Fruit fly (Drosophila melanogaster) whole organism, embryonic: ENCODE data around the gene His3.3A.

Source experiments
- CG10543 ChIP-seq: fragments of 200-800 bp; sonication (Bioruptor generic); optimal IDR thresholded peaks from 3 replicates; lab custom pipeline; 2017; ENCODE audit warnings: missing biosample characterization, mild to moderate bottlenecking, missing genetic modification characterization, moderate library complexity
- CG11247 ChIP-seq: fragments of 200-800 bp; sonication (Bioruptor generic); IDR thresholded peaks from 2 replicates; pipeline ENCODE4 v1.3.6; 2022; ENCODE audit warnings: missing biosample characterization, missing genetic modification characterization
- CG13287 ChIP-seq: fragments of 200-800 bp; sonication (Bioruptor generic); IDR thresholded peaks from 2 replicates; pipeline ENCODE4 v1.3.6; 2022; ENCODE audit warnings: missing biosample characterization, missing genetic modification characterization; ENCODE audit not compliant: partially characterized antibody
- CG13775 ChIP-seq: fragments of 200-800 bp; sonication (Bioruptor generic); optimal IDR thresholded peaks from 3 replicates; lab custom pipeline; 2017; ENCODE audit warnings: missing biosample characterization, mild to moderate bottlenecking, missing genetic modification characterization
- CG14667 ChIP-seq: fragments of 200-800 bp; sonication (Bioruptor generic); IDR thresholded peaks from 2 replicates; pipeline ENCODE4 v1.3.6; 2022; ENCODE audit warnings: missing biosample characterization, missing genetic modification characterization
- CG15514 ChIP-seq: fragments of 200-800 bp; sonication (Bioruptor generic); optimal IDR thresholded peaks from 3 replicates; lab custom pipeline; 2017; ENCODE audit warnings: missing biosample characterization, missing genetic modification characterization, mild to moderate bottlenecking, moderate library complexity, missing genetic modification reagents
- CG16815 ChIP-seq: fragments of 200-800 bp; sonication (Bioruptor generic); optimal IDR thresholded peaks from 3 replicates; lab custom pipeline; 2017; ENCODE audit warnings: missing biosample characterization, mild to moderate bottlenecking, missing genetic modification characterization
- CG17802 ChIP-seq: fragments of 200-800 bp; sonication (Bioruptor generic); optimal IDR thresholded peaks from 2 replicates; lab custom pipeline; 2018; ENCODE audit warnings: missing biosample characterization, mild to moderate bottlenecking, missing genetic modification characterization, moderate library complexity
- CG18599 ChIP-seq: fragments of 200-800 bp; sonication (Bioruptor generic); optimal IDR thresholded peaks from 3 replicates; lab custom pipeline; 2017; ENCODE audit warnings: missing biosample characterization, missing genetic modification characterization, mild to moderate bottlenecking, moderate library complexity, missing genetic modification reagents
- CG2129 ChIP-seq: fragments of 200-800 bp; sonication (Bioruptor generic); IDR thresholded peaks from 2 replicates; pipeline ENCODE4 v1.3.6; 2022; ENCODE audit warnings: missing biosample characterization, missing genetic modification characterization; ENCODE audit not compliant: partially characterized antibody
- CG2202 ChIP-seq: fragments of 200-800 bp; sonication (Bioruptor generic); optimal IDR thresholded peaks from 2 replicates; lab custom pipeline; 2018; ENCODE audit warnings: missing biosample characterization, mild to moderate bottlenecking, missing genetic modification characterization
- CG4282 ChIP-seq: fragments of 200-800 bp; sonication (Bioruptor generic); optimal IDR thresholded peaks from 2 replicates; lab custom pipeline; 2016; ENCODE audit warnings: missing biosample characterization, missing genetic modification characterization
- CG4424 ChIP-seq: fragments of 200-800 bp; sonication (Bioruptor generic); optimal IDR thresholded peaks from 3 replicates; lab custom pipeline; 2016; ENCODE audit warnings: missing biosample characterization, missing genetic modification characterization
- Camta ChIP-seq: fragments of 200-800 bp; sonication (Bioruptor generic); optimal IDR thresholded peaks from 2 replicates; lab custom pipeline; 2016; ENCODE audit warnings: missing biosample characterization, missing genetic modification characterization
- D ChIP-seq, 2 experiments: fragments of 200-800 bp in 1 of 2; fragments of >200 bp in 1 of 2; sonication (Bioruptor generic) in 1 of 2; optimal IDR thresholded peaks; 2 replicates in 1 of 2; 3 replicates in 1 of 2; lab custom pipeline; 2017; ENCODE audit warnings: mild to moderate bottlenecking in 1 of 2, missing biosample characterization in 1 of 2, missing genetic modification characterization in 1 of 2, missing genetic modification reagents in 1 of 2
- D19B ChIP-seq: fragments of 200-800 bp; sonication (Bioruptor generic); optimal IDR thresholded peaks from 2 replicates; lab custom pipeline; 2017; ENCODE audit warnings: missing biosample characterization, mild to moderate bottlenecking, missing genetic modification characterization
- Eip74EF ChIP-seq, 2 experiments: fragments of 200-800 bp in 1 of 2; fragments of >200 bp in 1 of 2; sonication (Bioruptor generic) in 1 of 2; optimal IDR thresholded peaks; 2 replicates each; lab custom pipeline; 2017 to 2019; ENCODE audit warnings: missing biosample characterization in 2 of 2, missing genetic modification characterization in 2 of 2, mild to moderate bottlenecking in 1 of 2, moderate library complexity in 1 of 2
- Hand ChIP-seq: fragments of 200-800 bp; sonication (Bioruptor generic); optimal IDR thresholded peaks from 2 replicates; lab custom pipeline; 2017; ENCODE audit warnings: mild to moderate bottlenecking, missing biosample characterization, missing genetic modification reagents, missing genetic modification characterization
- Jarid2 ChIP-seq: fragments of 200-800 bp; sonication (Bioruptor generic); optimal IDR thresholded peaks from 3 replicates; lab custom pipeline; 2017; ENCODE audit warnings: mild to moderate bottlenecking, missing biosample characterization, missing genetic modification reagents, missing genetic modification characterization
- Max ChIP-seq: fragments of 200-800 bp; sonication (Bioruptor generic); optimal IDR thresholded peaks from 2 replicates; lab custom pipeline; 2016; ENCODE audit warnings: missing biosample characterization, mild to moderate bottlenecking, missing genetic modification characterization
- NFAT ChIP-seq: fragments of 200-800 bp; sonication (Bioruptor generic); IDR thresholded peaks from 2 replicates; pipeline ENCODE4 v1.3.6; 2022; ENCODE audit warnings: missing biosample characterization, missing genetic modification characterization
- Pdp1 ChIP-seq, 2 experiments: fragments of 200-800 bp; sonication (Bioruptor generic); optimal IDR thresholded peaks; 3 replicates each; lab custom pipeline; 2016; ENCODE audit warnings: missing biosample characterization in 2 of 2, missing genetic modification characterization in 2 of 2, mild to moderate bottlenecking in 1 of 2, moderate library complexity in 1 of 2
- Tbp ChIP-seq: fragments of >200 bp; optimal IDR thresholded peaks from 2 replicates; lab custom pipeline; 2018; ENCODE audit warnings: missing biosample characterization, missing genetic modification characterization
- ab ChIP-seq: fragments of 200-800 bp; sonication (Bioruptor generic); optimal IDR thresholded peaks from 2 replicates; lab custom pipeline; 2016; ENCODE audit warnings: missing biosample characterization, missing genetic modification characterization
- abd-A ChIP-seq: fragments of 200-800 bp; sonication (Bioruptor generic); optimal IDR thresholded peaks from 3 replicates; lab custom pipeline; 2019; ENCODE audit warnings: missing biosample characterization, mild to moderate bottlenecking, missing genetic modification characterization, moderate library complexity
- bab2 ChIP-seq: fragments of 200-800 bp; sonication (Bioruptor generic); optimal IDR thresholded peaks from 2 replicates; lab custom pipeline; 2016; ENCODE audit warnings: missing biosample characterization, missing genetic modification characterization
- bsh ChIP-seq, 2 experiments: fragments of 200-800 bp; sonication (Bioruptor generic); optimal IDR thresholded peaks; 2 replicates each; lab custom pipeline; 2017 to 2018; ENCODE audit warnings: mild to moderate bottlenecking in 2 of 2, missing biosample characterization in 2 of 2, missing genetic modification characterization in 2 of 2, moderate library complexity in 1 of 2
- cad ChIP-seq: fragments of >200 bp; optimal IDR thresholded peaks from 2 replicates; lab custom pipeline; 2017; ENCODE audit warnings: missing biosample characterization, missing genetic modification characterization
- chm ChIP-seq: fragments of 200-800 bp; sonication (Bioruptor generic); IDR thresholded peaks from 2 replicates; pipeline ENCODE4 v1.3.6; 2022; ENCODE audit warnings: missing biosample characterization, missing genetic modification characterization
- corto ChIP-seq: fragments of 200-800 bp; sonication (Bioruptor generic); optimal IDR thresholded peaks from 2 replicates; lab custom pipeline; 2016; ENCODE audit warnings: missing biosample characterization, mild to moderate bottlenecking, missing genetic modification characterization, moderate library complexity
- cwo ChIP-seq: fragments of 200-800 bp; sonication (Bioruptor generic); optimal IDR thresholded peaks from 3 replicates; lab custom pipeline; 2017; ENCODE audit warnings: missing biosample characterization, missing genetic modification characterization, mild to moderate bottlenecking, moderate library complexity, missing genetic modification reagents
- da ChIP-seq: fragments of 200-800 bp; sonication (Bioruptor generic); optimal IDR thresholded peaks from 2 replicates; lab custom pipeline; 2016; ENCODE audit warnings: missing biosample characterization, missing genetic modification characterization
- dati ChIP-seq: fragments of 200-800 bp; sonication (Bioruptor generic); IDR thresholded peaks from 2 replicates; pipeline ENCODE4 v1.3.6; 2022; ENCODE audit warnings: missing biosample characterization, missing genetic modification characterization
- en ChIP-seq: fragments of 200-800 bp; sonication (Bioruptor generic); optimal IDR thresholded peaks from 2 replicates; lab custom pipeline; 2016; ENCODE audit warnings: missing biosample characterization, missing genetic modification characterization
- exex ChIP-seq: fragments of 200-800 bp; sonication (Bioruptor generic); optimal IDR thresholded peaks from 4 replicates; lab custom pipeline; 2018; ENCODE audit warnings: missing biosample characterization, mild to moderate bottlenecking, missing genetic modification characterization, moderate library complexity
- grau ChIP-seq: fragments of 200-800 bp; optimal IDR thresholded peaks from 3 replicates; lab custom pipeline; 2019; ENCODE audit warnings: missing biosample characterization, mild to moderate bottlenecking, missing genetic modification characterization, moderate library complexity
- gsb-n ChIP-seq: fragments of 200-800 bp; sonication (Bioruptor generic); optimal IDR thresholded peaks from 3 replicates; lab custom pipeline; 2018; ENCODE audit warnings: missing biosample characterization, mild to moderate bottlenecking, missing genetic modification characterization
- kni ChIP-seq: fragments of 200-800 bp; sonication (Bioruptor generic); optimal IDR thresholded peaks from 3 replicates; lab custom pipeline; 2017; ENCODE audit warnings: mild to moderate bottlenecking, missing biosample characterization, missing genetic modification reagents, missing genetic modification characterization
- lola ChIP-seq, 3 experiments: fragments of >200 bp in 2 of 3; fragments of 200-800 bp in 1 of 3; sonication (Bioruptor generic) in 1 of 3; optimal IDR thresholded peaks; 2 replicates each; lab custom pipeline; 2017 to 2019; ENCODE audit warnings: missing biosample characterization in 3 of 3, missing genetic modification characterization in 3 of 3, mild to moderate bottlenecking in 1 of 3, moderate library complexity in 1 of 3
- p53 ChIP-seq: fragments of 200-800 bp; sonication (Bioruptor generic); optimal IDR thresholded peaks from 2 replicates; lab custom pipeline; 2016; ENCODE audit warnings: missing biosample characterization, missing genetic modification characterization
- prd ChIP-seq, 3 experiments: fragments of >200 bp in 2 of 3; fragments of 200-800 bp in 1 of 3; sonication (Bioruptor generic) in 1 of 3; optimal IDR thresholded peaks in 2 of 3; IDR thresholded peaks in 1 of 3; 2 replicates in 2 of 3; 3 replicates in 1 of 3; pipeline versions ENCODE4 v1.3.6 to Lab custom; 2017 to 2022; ENCODE audit warnings: missing biosample characterization in 1 of 3, missing genetic modification characterization in 1 of 3
- sd ChIP-seq: fragments of 200-800 bp; sonication (Bioruptor generic); optimal IDR thresholded peaks from 3 replicates; lab custom pipeline; 2018; ENCODE audit warnings: missing biosample characterization, mild to moderate bottlenecking, missing genetic modification characterization, moderate library complexity
- sens ChIP-seq: fragments of 200-800 bp; sonication (Bioruptor generic); peaks from one replicate; lab custom pipeline; 2016; ENCODE audit warnings: missing biosample characterization, missing genetic modification characterization
- so ChIP-seq: fragments of 200-800 bp; sonication (Bioruptor generic); IDR thresholded peaks from 3 replicates; pipeline ENCODE4 v1.3.6; 2022; ENCODE audit warnings: missing biosample characterization, missing genetic modification characterization
- toy ChIP-seq: fragments of 200-800 bp; sonication (Bioruptor generic); IDR thresholded peaks from 2 replicates; pipeline ENCODE4 v1.3.6; 2022; ENCODE audit warnings: missing biosample characterization, missing genetic modification characterization
- vvl ChIP-seq: fragments of 200-800 bp; sonication (Bioruptor generic); IDR thresholded peaks from 2 replicates; pipeline ENCODE4 v1.3.6; 2022; ENCODE audit warnings: missing biosample characterization, missing genetic modification characterization
- wdn ChIP-seq: fragments of 200-800 bp; sonication (Bioruptor generic); IDR thresholded peaks from 2 replicates; pipeline ENCODE4 v1.3.6; 2022; ENCODE audit warnings: missing biosample characterization, missing genetic modification characterization

The His3.3A gene

dm6 chr2L:5092992-5093695 lies 38.3 kb downstream of the His3.3A start, which contains the start of gene Pgant5 (continued):
- TF ChIP-seq Jarid2 (GFP tag; lab: Kevin White, UChicago) = peak; percentile 90
- no peak for TF ChIP-seq D19B (GFP tag; lab: Kevin White, UChicago)
- no peak for TF ChIP-seq grau (tag; lab: Kevin White, UChicago)
- no peak for TF ChIP-seq p53 (GFP tag; lab: Kevin White, UChicago)
- no peak for TF ChIP-seq CG2202 (tag; lab: Kevin White, UChicago)
- no peak for TF ChIP-seq bab2
- no peak for TF ChIP-seq CG11247 (GFP tag; lab: Robert Waterston, UW)
- peak; percentile 0 to 31 for TF ChIP-seq bsh (GFP tag; optimal IDR thresholded peaks at IDR 0.05; lab: Kevin White, UChicago)
- no peak for TF ChIP-seq ab (GFP tag; lab: Kevin White, UChicago)
- TF ChIP-seq cwo (GFP tag; lab: Kevin White, UChicago) = peak; percentile 45
- peak; percentile 41 for TF ChIP-seq CG18599 (GFP tag; lab: Kevin White, UChicago)
- TF ChIP-seq abd-A (tag; lab: Kevin White, UChicago) = peak; percentile 43
- peak; percentile 73; the same call in 1 of the 2 replicates for TF ChIP-seq vvl (GFP tag; lab: Robert Waterston, UW)
- no peak for TF ChIP-seq dati (GFP tag; lab: Robert Waterston, UW)
- TF ChIP-seq Max = no peak
- no peak for TF ChIP-seq CG14667
- TF ChIP-seq gsb-n (tag; lab: Kevin White, UChicago) = no peak
- TF ChIP-seq CG10543 (GFP tag; lab: Kevin White, UChicago) = peak; percentile 26
- TF ChIP-seq Hand (GFP tag; lab: Kevin White, UChicago) = peak; percentile 42
- no peak; the same call in 1 of the 2 replicates for TF ChIP-seq chm (GFP tag; lab: Robert Waterston, UW)
- peak; percentile 26 for TF ChIP-seq CG15514
- no peak for TF ChIP-seq corto (GFP tag; lab: Kevin White, UChicago)
- no peak for TF ChIP-seq cad (GFP tag; lab: Kevin White, UChicago)
- peak; percentile 15 for TF ChIP-seq exex (tag; lab: Kevin White, UChicago)
- no peak for TF ChIP-seq da (GFP tag; lab: Kevin White, UChicago)
- peak; percentile 13 for TF ChIP-seq sd (tag; lab: Kevin White, UChicago)
- no peak for TF ChIP-seq CG16815 (GFP tag; lab: Kevin White, UChicago)
- peak in 1 of 2 experiments; percentile 72 for TF ChIP-seq Eip74EF (GFP tag; optimal IDR thresholded peaks at IDR 0.05; lab: Kevin White, UChicago)
- TF ChIP-seq toy (GFP tag; lab: Robert Waterston, UW) = no peak
- peak in 1 of 2 experiments; percentile 29 for TF ChIP-seq Pdp1 (GFP tag; optimal IDR thresholded peaks at IDR 0.05; lab: Kevin White, UChicago)
- TF ChIP-seq sens (GFP tag; lab: Kevin White, UChicago) = peak; percentile 80
- no peak for TF ChIP-seq Camta (GFP tag; lab: Kevin White, UChicago)
- TF ChIP-seq prd (optimal IDR thresholded peaks at IDR 0.05; lab: Kevin White, UChicago) = no peak
- no peak for TF ChIP-seq prd (GFP tag; IDR thresholded peaks at IDR 0.05; lab: Robert Waterston, UW)
- no peak for TF ChIP-seq NFAT (GFP tag; lab: Robert Waterston, UW)
- TF ChIP-seq CG4424 (GFP tag; lab: Kevin White, UChicago) = peak; percentile 23
- TF ChIP-seq CG13287 (GFP tag; lab: Robert Waterston, UW) = 0 out of 2 replicates have a peak, but pooled peaks have one; percentile 59
- no peak for TF ChIP-seq en (GFP tag; lab: Kevin White, UChicago)
- TF ChIP-seq Tbp (GFP tag; lab: Kevin White, UChicago) = peak; percentile 26
- no peak for TF ChIP-seq CG13775 (GFP tag; lab: Kevin White, UChicago)
- TF ChIP-seq wdn (GFP tag; lab: Robert Waterston, UW) = no peak
- TF ChIP-seq kni (GFP tag; lab: Kevin White, UChicago) = peak; percentile 51
- TF ChIP-seq D (optimal IDR thresholded peaks at IDR 0.05; lab: Kevin White, UChicago) = peak; percentile 80
- no peak for TF ChIP-seq D (GFP tag; optimal IDR thresholded peaks at IDR 0.05; lab: Kevin White, UChicago)
- TF ChIP-seq CG17802 = no peak
- TF ChIP-seq so (GFP tag; lab: Robert Waterston, UW) = no peak
- no peak for TF ChIP-seq CG4282 (GFP tag; lab: Kevin White, UChicago)
- TF ChIP-seq CG2129 (GFP tag; lab: Robert Waterston, UW) = no peak; the same call in 1 of the 2 replicates
- peak in 1 of 3 experiments; percentile 21 for TF ChIP-seq lola (GFP tag; optimal IDR thresholded peaks at IDR 0.05; lab: Kevin White, UChicago)
